Worm (Caenorhabditis elegans): Measurements from ENCODE around the gene Y69H2.1.

The Y69H2.1 gene

ce11 chrV:18622462-18622861 is at the start of gene Y69H2.1:
Gene Y69H2.1, minus strand, starts transcription at chrV:18622562.
- TF ChIP-seq tbx-9 (tag; optimal IDR thresholded peaks at IDR 0.05; ENCODE audit: borderline replicate concordance) (no peak), lin-40 (tag; optimal IDR thresholded peaks at IDR 0.05) (no peak), fkh-3 (tag; optimal IDR thresholded peaks at IDR 0.05) (no peak), zfh-2 (GFP tag; conservative IDR thresholded peaks at IDR 0.05) (peak; percentile 48; the same call in 1 of the 2 replicates), C06A6.2 (GFP tag; conservative IDR thresholded peaks at IDR 0.05) (no peak), cebp-1 (GFP tag; IDR thresholded peaks at IDR 0.05) (no peak), cebp-1 (tag; optimal IDR thresholded peaks at IDR 0.05) (no peak), sdz-38 (tag; optimal IDR thresholded peaks at IDR 0.05) (no peak), ama-1 (optimal IDR thresholded peaks at IDR 0.05) (no peak), ama-1 (GFP tag; optimal IDR thresholded peaks at IDR 0.05) (no peak), K12H6.12 (tag; optimal IDR thresholded peaks at IDR 0.05) (peak; percentile 8), egl-18 (GFP tag; IDR thresholded peaks at IDR 0.05) (no peak), hrde-1 (tag; optimal IDR thresholded peaks at IDR 0.05; ENCODE audit: borderline replicate concordance) (no peak), madf-10 (tag; optimal IDR thresholded peaks at IDR 0.05) (no peak), T26A5.8 (tag; optimal IDR thresholded peaks at IDR 0.05) (no peak), nhr-179 (tag; optimal IDR thresholded peaks at IDR 0.05) (no peak), Y79H2A.3 (GFP tag; conservative IDR thresholded peaks at IDR 0.05) (no peak), bed-2 (GFP tag; IDR thresholded peaks at IDR 0.05) (no peak), D2030.7 (GFP tag; IDR thresholded peaks at IDR 0.05) (no peak)

ce11 chrV:18671811-18672210 is 49.4 kb upstream of the Y69H2.1 start:
- TF ChIP-seq zfh-2 (GFP tag; conservative IDR thresholded peaks at IDR 0.05) (peak; percentile 58), nhr-27 (tag; optimal IDR thresholded peaks at IDR 0.05) (no peak), rcor-1 (GFP tag; IDR thresholded peaks at IDR 0.05) (no peak), hlh-12 (tag; optimal IDR thresholded peaks at IDR 0.05) (no peak), hmg-20 (GFP tag; IDR thresholded peaks at IDR 0.05) (no peak)

- no peak for TF ChIP-seq somi-1 (GFP tag; optimal IDR thresholded peaks at IDR 0.05)
- TF ChIP-seq Y53G8AR.9 (GFP tag; conservative IDR thresholded peaks at IDR 0.05), result no peak
- no peak for TF ChIP-seq xnd-1 (tag; optimal IDR thresholded peaks at IDR 0.05)
- TF ChIP-seq attf-6 (GFP tag; IDR thresholded peaks at IDR 0.05), result no peak
- TF ChIP-seq Y53F4B.3 (GFP tag; IDR thresholded peaks at IDR 0.05), result no peak
- TF ChIP-seq snpc-1.1 (tag; optimal IDR thresholded peaks at IDR 0.05; ENCODE audit: insufficient read depth), result no peak
- TF ChIP-seq ccch-3 (GFP tag; optimal IDR thresholded peaks at IDR 0.05), result no peak
- no peak for TF ChIP-seq let-526 (GFP tag; IDR thresholded peaks at IDR 0.05)
- TF ChIP-seq ZK185.1 (tag; optimal IDR thresholded peaks at IDR 0.05; ENCODE audit: poor library complexity, severe bottlenecking), result no peak
- no peak for TF ChIP-seq ekl-4 (GFP tag; IDR thresholded peaks at IDR 0.05)
- TF ChIP-seq ztf-25 (GFP tag; IDR thresholded peaks at IDR 0.05), result no peak
- no peak for TF ChIP-seq D2030.7 (GFP tag; IDR thresholded peaks at IDR 0.05)
- TF ChIP-seq mes-4 (tag; optimal IDR thresholded peaks at IDR 0.05), result no peak
- TF ChIP-seq aptf-3 (GFP tag; IDR thresholded peaks at IDR 0.05), result no peak
- TF ChIP-seq nhr-120 (GFP tag; IDR thresholded peaks at IDR 0.05), result no peak
Measured at ce11 chrV:18670017-18670416, 47.7 kb upstream of the Y69H2.1 start, which contains the start of gene Y69H2.10. Gene Y69H2.10, plus strand, starts transcription at chrV:18670317.

- TF ChIP-seq ceh-100 (GFP tag; IDR thresholded peaks at IDR 0.05) (no peak), mes-4 (tag; optimal IDR thresholded peaks at IDR 0.05) (no peak), hrde-1 (tag; optimal IDR thresholded peaks at IDR 0.05; ENCODE audit: borderline replicate concordance) (no peak), hmg-1.2 (GFP tag; IDR thresholded peaks at IDR 0.05) (no peak), T26A5.8 (tag; optimal IDR thresholded peaks at IDR 0.05) (no peak), ceh-27 (GFP tag; optimal IDR thresholded peaks at IDR 0.05) (no peak), F22D6.2 (tag; optimal IDR thresholded peaks at IDR 0.05) (no peak), K12H6.12 (tag; optimal IDR thresholded peaks at IDR 0.05) (no peak), F52B5.7 (tag; optimal IDR thresholded peaks at IDR 0.05) (no peak), chd-7 (tag; optimal IDR thresholded peaks at IDR 0.05) (no peak), pbrm-1 (GFP tag; IDR thresholded peaks at IDR 0.05) (no peak), lir-1 (GFP tag; conservative IDR thresholded peaks at IDR 0.05) (no peak), ceh-79 (tag; optimal IDR thresholded peaks at IDR 0.05) (no peak), ztf-22 (GFP tag; optimal IDR thresholded peaks at IDR 0.05) (no peak)
Measured at ce11 chrV:18667179-18667578, 44.8 kb upstream of the Y69H2.1 start.

Measured in whole organism, young adult.